Worm (Caenorhabditis elegans) whole organism, young adult: ENCODE measurements around the gene ZK354.7.

Experiments
- B0261.1 ChIP-seq: sonication (generic microtip); optimal IDR thresholded peaks from 2 replicates; lab custom pipeline; 2016; ENCODE audit warnings: mild to moderate bottlenecking, missing genetic modification characterization, moderate library complexity, missing compliant biosample characterization
- D2030.7 ChIP-seq: fragments of 200-800 bp; sonication (Bioruptor generic); IDR thresholded peaks from 2 replicates; pipeline ENCODE4 v1.3.6; 2022; ENCODE audit warnings: missing genetic modification reagents, missing genetic modification characterization, missing compliant biosample characterization
- F49E8.2 ChIP-seq: sonication (generic microtip); optimal IDR thresholded peaks from 3 replicates; lab custom pipeline; 2017; ENCODE audit warnings: missing genetic modification characterization, mild to moderate bottlenecking, missing compliant biosample characterization, antibody characterized with exemption, moderate library complexity; ENCODE audit not compliant: insufficient read depth
- T07F8.4 ChIP-seq: sonication (generic microtip); optimal IDR thresholded peaks from 2 replicates; lab custom pipeline; 2016; ENCODE audit warnings: mild to moderate bottlenecking, missing genetic modification characterization, moderate library complexity, missing compliant biosample characterization
- Y53G8AR.9 ChIP-seq: fragments of 200-800 bp; sonication (Bioruptor generic); conservative IDR thresholded peaks from 2 replicates; pipeline ENCODE4 v1.3.6; 2022; ENCODE audit warnings: missing genetic modification reagents, missing genetic modification characterization, missing compliant biosample characterization
- Y79H2A.3 ChIP-seq: fragments of 200-800 bp; sonication (Bioruptor generic); conservative IDR thresholded peaks from 2 replicates; pipeline ENCODE4 v1.3.6; 2022; ENCODE audit warnings: missing genetic modification reagents, missing genetic modification characterization, missing compliant biosample characterization
- Y95B8A.8 ChIP-seq: fragments of 200-800 bp; sonication (Bioruptor generic); IDR thresholded peaks from 2 replicates; pipeline ENCODE4 v1.3.6; 2022; ENCODE audit warnings: missing genetic modification reagents, missing genetic modification characterization, missing compliant biosample characterization
- aptf-3 ChIP-seq: fragments of 200-800 bp; sonication (Bioruptor generic); IDR thresholded peaks from 2 replicates; pipeline ENCODE4 v1.3.6; 2022; ENCODE audit warnings: missing genetic modification characterization, missing compliant biosample characterization
- attf-6 ChIP-seq: fragments of 200-800 bp; sonication (Bioruptor generic); IDR thresholded peaks from 2 replicates; pipeline ENCODE4 v1.3.6; 2022; ENCODE audit warnings: missing genetic modification reagents, missing genetic modification characterization, missing compliant biosample characterization
- bed-2 ChIP-seq: fragments of 200-800 bp; sonication (Bioruptor generic); IDR thresholded peaks from 2 replicates; pipeline ENCODE4 v1.3.6; 2022; ENCODE audit warnings: missing genetic modification reagents, missing genetic modification characterization, missing compliant biosample characterization
- cebp-1 ChIP-seq, 2 experiments: fragments of 200-800 bp in 1 of 2; sonication (Bioruptor generic) in 1 of 2; sonication (generic microtip) in 1 of 2; IDR thresholded peaks in 1 of 2; optimal IDR thresholded peaks in 1 of 2; 2 replicates each; pipeline versions ENCODE4 v1.3.6 to Lab custom; 2017 to 2022; ENCODE audit warnings: missing compliant biosample characterization in 2 of 2, missing genetic modification characterization in 2 of 2, mild to moderate bottlenecking in 1 of 2, missing genetic modification reagents in 1 of 2, moderate library complexity in 1 of 2
- ceh-100 ChIP-seq: fragments of 200-800 bp; sonication (Bioruptor generic); IDR thresholded peaks from 2 replicates; pipeline ENCODE4 v1.3.6; 2022; ENCODE audit warnings: missing genetic modification reagents, missing genetic modification characterization, missing compliant biosample characterization
- ceh-91 ChIP-seq: fragments of 200-800 bp; sonication (Bioruptor generic); IDR thresholded peaks from 2 replicates; pipeline ENCODE4 v1.3.6; 2022; ENCODE audit warnings: missing genetic modification reagents, missing genetic modification characterization, missing compliant biosample characterization
- egl-18 ChIP-seq: fragments of 200-800 bp; sonication (Bioruptor generic); IDR thresholded peaks from 2 replicates; pipeline ENCODE4 v1.3.6; 2022; ENCODE audit warnings: missing genetic modification reagents, missing genetic modification characterization, missing compliant biosample characterization
- ekl-4 ChIP-seq: fragments of 200-800 bp; sonication (Bioruptor generic); IDR thresholded peaks from 2 replicates; pipeline ENCODE4 v1.3.6; 2022; ENCODE audit warnings: missing genetic modification reagents, missing genetic modification characterization, missing compliant biosample characterization
- him-1 ChIP-seq: sonication (generic microtip); optimal IDR thresholded peaks from 2 replicates; lab custom pipeline; 2016; ENCODE audit warnings: missing genotype, missing genetic modification reagents, missing genetic modification characterization, missing compliant biosample characterization
- hmg-1.2 ChIP-seq: fragments of 200-800 bp; sonication (Bioruptor generic); IDR thresholded peaks from 2 replicates; pipeline ENCODE4 v1.3.6; 2022; ENCODE audit warnings: missing genetic modification reagents, missing genetic modification characterization, missing compliant biosample characterization
- hmg-20 ChIP-seq: fragments of 200-800 bp; sonication (Bioruptor generic); IDR thresholded peaks from 2 replicates; pipeline ENCODE4 v1.3.6; 2022; ENCODE audit warnings: missing genetic modification reagents, missing genetic modification characterization, missing compliant biosample characterization
- lag-1 ChIP-seq: fragments of 200-800 bp; sonication (Bioruptor generic); IDR thresholded peaks from 2 replicates; pipeline ENCODE4 v1.3.6; 2022; ENCODE audit warnings: missing genetic modification reagents, missing genetic modification characterization, missing compliant biosample characterization
- let-607 ChIP-seq, 2 experiments: fragments of 200-800 bp in 1 of 2; sonication (Bioruptor generic) in 1 of 2; sonication (generic microtip) in 1 of 2; optimal IDR thresholded peaks; 2 replicates each; lab custom pipeline; 2016 to 2018; ENCODE audit warnings: mild to moderate bottlenecking in 2 of 2, missing compliant biosample characterization in 2 of 2, missing genetic modification characterization in 2 of 2, moderate library complexity in 2 of 2, missing genotype in 1 of 2
- lsl-1 ChIP-seq: fragments of 200-800 bp; sonication (Bioruptor generic); optimal IDR thresholded peaks from 2 replicates; lab custom pipeline; 2018; ENCODE audit warnings: mild to moderate bottlenecking, missing genetic modification characterization, moderate library complexity, missing compliant biosample characterization
- madf-8 ChIP-seq: fragments of 200-800 bp; sonication (Bioruptor generic); conservative IDR thresholded peaks from 2 replicates; pipeline ENCODE4 v1.3.6; 2022; ENCODE audit warnings: missing genetic modification reagents, missing genetic modification characterization, missing compliant biosample characterization
- mcd-1 ChIP-seq: fragments of 200-800 bp; sonication (Bioruptor generic); IDR thresholded peaks from 2 replicates; pipeline ENCODE4 v1.3.6; 2022; ENCODE audit warnings: missing genetic modification reagents, missing genetic modification characterization, missing compliant biosample characterization
- pbrm-1 ChIP-seq: fragments of 200-800 bp; sonication (Bioruptor generic); IDR thresholded peaks from 2 replicates; pipeline ENCODE4 v1.3.6; 2022; ENCODE audit warnings: missing genetic modification reagents, missing genetic modification characterization, missing compliant biosample characterization
- rcor-1 ChIP-seq: fragments of 200-800 bp; sonication (Bioruptor generic); IDR thresholded peaks from 2 replicates; pipeline ENCODE4 v1.3.6; 2022; ENCODE audit warnings: missing genetic modification reagents, missing genetic modification characterization, missing compliant biosample characterization
- rec-8 ChIP-seq, 2 experiments: sonication (generic microtip); optimal IDR thresholded peaks; 2 replicates each; lab custom pipeline; 2016; ENCODE audit warnings: mild to moderate bottlenecking in 2 of 2, missing genetic modification characterization in 2 of 2, missing genetic modification reagents in 2 of 2, missing genotype in 2 of 2, missing biosample characterization in 1 of 2, missing compliant biosample characterization in 1 of 2, moderate library complexity in 1 of 2
- sea-2 ChIP-seq: fragments of 200-800 bp; sonication (Bioruptor generic); IDR thresholded peaks from 2 replicates; pipeline ENCODE4 v1.3.6; 2022; ENCODE audit warnings: missing genetic modification characterization, missing compliant biosample characterization
- snpc-1.1 ChIP-seq: sonication (generic microtip); optimal IDR thresholded peaks from 2 replicates; lab custom pipeline; 2017; ENCODE audit warnings: missing genetic modification characterization, mild to moderate bottlenecking, missing compliant biosample characterization, antibody characterized with exemption, moderate library complexity, missing genotype, missing genetic modification reagents; ENCODE audit not compliant: insufficient read depth
- snpc-1.3 ChIP-seq: sonication (generic microtip); optimal IDR thresholded peaks from 2 replicates; lab custom pipeline; 2017; ENCODE audit warnings: missing genetic modification characterization, mild to moderate bottlenecking, missing compliant biosample characterization, antibody characterized with exemption, moderate library complexity, missing genotype, missing genetic modification reagents; ENCODE audit not compliant: insufficient read depth
- snpc-3.4 ChIP-seq: sonication (generic microtip); optimal IDR thresholded peaks from 2 replicates; lab custom pipeline; 2017; ENCODE audit warnings: missing genetic modification characterization, mild to moderate bottlenecking, missing compliant biosample characterization, antibody characterized with exemption, moderate library complexity, missing genotype, missing genetic modification reagents
- snpc-4 ChIP-seq, 5 experiments: fragments of 150-350 bp in 1 of 5; sonication (generic microtip) in 4 of 5; optimal IDR thresholded peaks; 2 replicates each; lab custom pipeline; 2014 to 2018; ENCODE audit warnings: missing genetic modification characterization in 5 of 5, missing biosample characterization in 3 of 5, antibody characterized with exemption in 2 of 5, mild to moderate bottlenecking in 2 of 5, missing compliant biosample characterization in 2 of 5, missing genotype in 2 of 5, moderate library complexity in 2 of 5, missing genetic modification reagents in 1 of 5
- sptf-2 ChIP-seq: fragments of 200-800 bp; sonication (Bioruptor generic); optimal IDR thresholded peaks from 2 replicates; lab custom pipeline; 2018; ENCODE audit warnings: mild to moderate bottlenecking, missing genetic modification characterization, missing compliant biosample characterization
- tbp1 ChIP-seq: fragments of 200-800 bp; sonication (Bioruptor generic); optimal IDR thresholded peaks from 2 replicates; lab custom pipeline; 2018; ENCODE audit warnings: mild to moderate bottlenecking, missing genetic modification characterization, missing compliant biosample characterization
- tbx-9 ChIP-seq: sonication (generic microtip); optimal IDR thresholded peaks from 2 replicates; lab custom pipeline; 2016; ENCODE audit warnings: borderline replicate concordance, missing genetic modification characterization, inconsistent platforms, missing compliant biosample characterization
- ztf-25 ChIP-seq: fragments of 200-800 bp; sonication (Bioruptor generic); IDR thresholded peaks from 2 replicates; pipeline ENCODE4 v1.3.6; 2022; ENCODE audit warnings: missing genetic modification reagents, missing genetic modification characterization, missing compliant biosample characterization
- ztf-28 ChIP-seq: fragments of 200-800 bp; sonication (Bioruptor generic); IDR thresholded peaks from 2 replicates; pipeline ENCODE4 v1.3.6; 2022; ENCODE audit warnings: missing genetic modification reagents, missing genetic modification characterization, missing compliant biosample characterization

Gene ZK354.7

DNA sequence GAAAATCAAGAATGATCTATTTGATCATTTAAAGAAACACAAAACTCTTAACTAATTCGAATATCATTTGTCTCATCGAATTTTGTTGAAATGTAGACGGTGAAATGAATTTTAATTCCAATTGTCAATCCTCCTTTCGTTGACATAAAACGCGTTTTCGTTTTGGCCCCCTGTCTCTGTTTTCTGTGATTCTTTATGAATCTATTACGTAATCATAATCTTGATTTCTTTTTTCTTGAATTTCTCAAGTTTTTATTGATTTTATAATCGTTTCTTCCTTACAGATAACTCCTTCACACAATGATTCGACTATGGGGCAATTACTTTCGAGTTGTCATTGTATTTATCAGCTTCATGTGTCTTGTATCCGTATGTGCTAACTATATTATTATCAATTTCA, 29.2 kb upstream of the ZK354.7 start, which contains the start of gene Y4C6B.3:
Y4C6B.3 (plus strand) TSS at position 301 of the 400 bp plus-strand sequence.
- TF ChIP-seq snpc-1.1: no peak
- no peak for TF ChIP-seq sea-2 (GFP tag; lab: Robert Waterston, UW)
- TF ChIP-seq aptf-3: no peak
- TF ChIP-seq egl-18 (GFP tag; lab: Robert Waterston, UW): no peak

DNA sequence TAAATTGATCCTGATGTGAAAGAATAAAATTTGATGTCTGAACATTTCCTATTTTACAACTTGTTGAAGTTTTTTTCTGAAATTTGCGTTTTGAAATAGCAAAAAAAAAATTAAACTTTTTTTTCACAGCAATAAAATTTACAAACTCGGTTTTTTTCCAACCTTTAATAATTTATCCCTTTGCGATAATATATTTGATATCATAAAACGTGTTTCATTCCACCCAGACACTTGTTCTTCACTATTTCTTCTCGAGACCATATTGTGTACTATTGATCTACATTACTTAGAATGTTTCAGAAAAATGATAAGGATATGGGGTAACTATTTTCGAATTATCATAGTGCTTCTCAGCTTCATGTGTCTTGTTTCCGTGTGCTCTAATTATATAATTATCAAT, 23.2 kb upstream of the ZK354.7 start, which contains the start of gene Y4C6B.4:
Y4C6B.4 (plus strand) TSS at position 301 of the 400 bp plus-strand sequence.
- no peak for TF ChIP-seq lag-1
- TF ChIP-seq bed-2 (GFP tag; lab: Robert Waterston, UW): no peak

DNA sequence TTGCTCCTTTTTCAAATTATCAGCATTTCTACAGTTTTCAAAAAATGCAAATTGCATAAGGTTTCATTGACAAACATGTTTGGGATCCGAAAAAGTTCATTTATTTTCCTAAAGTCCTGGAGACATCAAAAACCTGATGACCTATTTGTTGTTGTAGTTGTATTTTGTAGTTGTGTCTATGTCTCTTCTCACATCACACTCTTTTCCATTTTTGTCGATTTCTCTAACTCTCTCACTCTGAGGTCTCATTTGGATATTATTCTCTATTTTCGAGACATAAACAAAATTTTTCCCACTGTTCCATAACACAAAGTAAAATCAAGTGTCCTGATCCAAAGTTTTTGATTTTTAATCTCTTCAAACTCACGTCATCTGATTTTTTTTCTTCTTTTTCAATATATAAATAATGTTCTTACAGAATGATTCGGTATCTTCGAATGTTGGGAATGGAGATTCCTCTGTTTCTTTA, 15.9 kb upstream of the ZK354.7 start, which contains the start of gene slc-46A:
slc-46A (plus strand) TSS at position 419 of the 469 bp plus-strand sequence.
- TF ChIP-seq hmg-1.2 (GFP tag; lab: Robert Waterston, UW) (peak; percentile 75), rcor-1 (GFP tag; lab: Robert Waterston, UW) (no peak), snpc-4 (GFP tag; optimal IDR thresholded peaks at IDR 0.05; lab: Kevin White, UChicago) (no peak), snpc-4 (tag; optimal IDR thresholded peaks at IDR 0.05; lab: Kevin White, UChicago) (peak in 1 of 4 experiments; percentile 16)

DNA sequence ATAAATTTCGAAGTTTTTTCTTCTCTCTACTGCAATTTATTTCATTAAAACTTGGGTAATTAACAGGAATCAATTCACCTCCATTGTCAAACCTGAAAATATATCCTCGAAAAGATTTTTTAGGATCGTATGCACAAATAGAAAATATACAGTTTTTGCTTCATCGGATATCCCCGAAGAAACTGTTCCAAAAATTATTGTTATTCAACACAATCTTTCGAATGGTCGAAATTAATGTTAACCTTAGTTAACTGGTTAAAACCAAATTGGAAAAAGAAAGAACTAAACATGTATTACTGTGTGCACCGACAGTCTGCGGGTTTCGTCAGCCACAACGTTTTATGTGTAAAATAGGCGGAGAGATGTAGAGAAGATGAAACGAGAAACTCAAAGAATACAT, 14.2 kb upstream of the ZK354.7 start:
- TF ChIP-seq madf-8 (0 out of 2 replicates have a peak, but pooled peaks have one; percentile 23), D2030.7 (GFP tag; lab: Robert Waterston, UW) (peak; percentile 94), F49E8.2 (tag; lab: Kevin White, UChicago) (peak; percentile 45), sptf-2 (no peak), tbp1 (peak; percentile 78), hmg-1.2 (GFP tag; lab: Robert Waterston, UW) (peak; percentile 88), ztf-28 (GFP tag; lab: Robert Waterston, UW) (no peak), ekl-4 (GFP tag; lab: Robert Waterston, UW) (peak; percentile 63), let-607 (tag; optimal IDR thresholded peaks at IDR 0.05; lab: Kevin White, UChicago) (no peak), hmg-20 (peak; percentile 28; the same call in 1 of the 2 replicates), Y53G8AR.9 (GFP tag; lab: Robert Waterston, UW) (0 out of 2 replicates have a peak, but pooled peaks have one; percentile 40), pbrm-1 (GFP tag; lab: Robert Waterston, UW) (peak; percentile 85), attf-6 (GFP tag; lab: Robert Waterston, UW) (peak; percentile 97), snpc-4 (GFP tag; optimal IDR thresholded peaks at IDR 0.05; lab: Kevin White, UChicago) (peak; percentile 94), snpc-4 (tag; optimal IDR thresholded peaks at IDR 0.05; lab: Kevin White, UChicago) (peak; percentile 93 to 99 (median 98)), ceh-100 (GFP tag; lab: Robert Waterston, UW) (peak; percentile 62), mcd-1 (GFP tag; lab: Robert Waterston, UW) (peak; percentile 51; the same call in 1 of the 2 replicates), lsl-1 (GFP tag; lab: Kevin White, UChicago) (peak; percentile 40), rcor-1 (GFP tag; lab: Robert Waterston, UW) (peak; percentile 82), snpc-3.4 (tag; lab: Kevin White, UChicago) (peak; percentile 75), Y79H2A.3 (GFP tag; lab: Robert Waterston, UW) (no peak), B0261.1 (tag; lab: Kevin White, UChicago) (peak; percentile 4), Y95B8A.8 (GFP tag; lab: Robert Waterston, UW) (0 out of 2 replicates have a peak, but pooled peaks have one; percentile 36), snpc-1.1 (peak; percentile 94), cebp-1 (GFP tag; IDR thresholded peaks at IDR 0.05; lab: Robert Waterston, UW) (no peak), cebp-1 (tag; optimal IDR thresholded peaks at IDR 0.05; lab: Kevin White, UChicago) (no peak), ztf-25 (GFP tag; lab: Robert Waterston, UW) (no peak), tbx-9 (tag; lab: Kevin White, UChicago) (no peak), snpc-1.3 (peak; percentile 75), T07F8.4 (no peak), him-1 (peak; percentile 44), ceh-91 (GFP tag; lab: Robert Waterston, UW) (no peak), rec-8 (tag; optimal IDR thresholded peaks at IDR 0.05; lab: Kevin White, UChicago) (no peak)
